Fruit fly (Drosophila melanogaster) whole organism, embryonic: ENCODE measurements around the gene CG17633.

Experiments
- Atf-2 ChIP-seq: fragments of 200-800 bp; sonication (Bioruptor generic); optimal IDR thresholded peaks from 2 replicates; lab custom pipeline; 2016; ENCODE audit warnings: missing biosample characterization, missing genetic modification characterization
- Bgb ChIP-seq: fragments of 200-800 bp; sonication (Bioruptor generic); IDR thresholded peaks from 2 replicates; pipeline ENCODE4 v1.3.6; 2022; ENCODE audit warnings: missing biosample characterization, missing genetic modification characterization; ENCODE audit not compliant: partially characterized antibody
- Bteb2 ChIP-seq: fragments of 200-800 bp; sonication (Bioruptor generic); optimal IDR thresholded peaks from 2 replicates; lab custom pipeline; 2016; ENCODE audit warnings: missing biosample characterization, missing genetic modification characterization
- CG1024 ChIP-seq: fragments of 200-800 bp; sonication (Bioruptor generic); IDR thresholded peaks from 2 replicates; pipeline ENCODE4 v1.3.6; 2022; ENCODE audit warnings: missing biosample characterization, missing genetic modification characterization
- CG10267 ChIP-seq: fragments of 200-800 bp; sonication (Bioruptor generic); optimal IDR thresholded peaks from 2 replicates; lab custom pipeline; 2018; ENCODE audit warnings: missing biosample characterization, mild to moderate bottlenecking, missing genetic modification characterization, moderate library complexity
- CG10431 ChIP-seq: fragments of 200-800 bp; sonication (Bioruptor generic); optimal IDR thresholded peaks from 3 replicates; lab custom pipeline; 2018; ENCODE audit warnings: missing biosample characterization, mild to moderate bottlenecking, missing genetic modification characterization
- CG10959 ChIP-seq: fragments of 200-800 bp; sonication (Bioruptor generic); IDR thresholded peaks from 2 replicates; pipeline ENCODE4 v1.3.6; 2022; ENCODE audit warnings: missing biosample characterization, missing genetic modification characterization
- CG12769 ChIP-seq: fragments of 200-800 bp; sonication (Bioruptor generic); optimal IDR thresholded peaks from 2 replicates; lab custom pipeline; 2019; ENCODE audit warnings: missing biosample characterization, mild to moderate bottlenecking, missing genetic modification characterization, moderate library complexity
- CG14965 ChIP-seq: fragments of 200-800 bp; sonication (Bioruptor generic); optimal IDR thresholded peaks from 2 replicates; lab custom pipeline; 2016; ENCODE audit warnings: missing biosample characterization, missing genetic modification characterization, borderline replicate concordance
- CG1602 ChIP-seq: fragments of 200-800 bp; sonication (Bioruptor generic); optimal IDR thresholded peaks from 3 replicates; lab custom pipeline; 2016; ENCODE audit warnings: missing biosample characterization, missing genetic modification characterization
- CG18262 ChIP-seq: fragments of 200-800 bp; optimal IDR thresholded peaks from 3 replicates; lab custom pipeline; 2019; ENCODE audit warnings: missing biosample characterization, mild to moderate bottlenecking, missing genetic modification characterization, moderate library complexity
- CG2120 ChIP-seq: fragments of 200-800 bp; sonication (Bioruptor generic); optimal IDR thresholded peaks from 3 replicates; lab custom pipeline; 2016; ENCODE audit warnings: missing biosample characterization, missing genetic modification characterization
- CG2202 ChIP-seq: fragments of 200-800 bp; sonication (Bioruptor generic); optimal IDR thresholded peaks from 2 replicates; lab custom pipeline; 2018; ENCODE audit warnings: missing biosample characterization, mild to moderate bottlenecking, missing genetic modification characterization
- CG2875 ChIP-seq: fragments of 200-800 bp; sonication (Bioruptor generic); optimal IDR thresholded peaks from 2 replicates; lab custom pipeline; 2017; ENCODE audit warnings: missing biosample characterization, mild to moderate bottlenecking, missing genetic modification characterization, missing genetic modification reagents
- CG31388 ChIP-seq: fragments of 200-800 bp; sonication (Bioruptor generic); optimal IDR thresholded peaks from 2 replicates; lab custom pipeline; 2016; ENCODE audit warnings: missing biosample characterization, missing genetic modification characterization
- CG34422 ChIP-seq: fragments of 200-800 bp; sonication (Bioruptor generic); IDR thresholded peaks from 3 replicates; pipeline ENCODE4 v1.3.6; 2022; ENCODE audit warnings: missing biosample characterization, missing genetic modification characterization
- CG42726 ChIP-seq: fragments of 200-800 bp; sonication (Bioruptor generic); IDR thresholded peaks from 2 replicates; pipeline ENCODE4 v1.3.6; 2022; ENCODE audit warnings: missing biosample characterization, missing genetic modification characterization; ENCODE audit not compliant: partially characterized antibody
- CG7839 ChIP-seq: fragments of 200-800 bp; sonication (Bioruptor generic); optimal IDR thresholded peaks from 3 replicates; lab custom pipeline; 2018; ENCODE audit warnings: missing biosample characterization, mild to moderate bottlenecking, missing genetic modification characterization, moderate library complexity
- CG8944 ChIP-seq: fragments of 200-800 bp; sonication (Bioruptor generic); optimal IDR thresholded peaks from 3 replicates; lab custom pipeline; 2016; ENCODE audit warnings: missing biosample characterization, missing genetic modification characterization
- CG9727 ChIP-seq: fragments of 200-800 bp; sonication (Bioruptor generic); optimal IDR thresholded peaks from 3 replicates; lab custom pipeline; 2017; ENCODE audit warnings: missing biosample characterization, mild to moderate bottlenecking, missing genetic modification characterization
- Dp ChIP-seq: fragments of 200-800 bp; sonication (Bioruptor generic); optimal IDR thresholded peaks from 2 replicates; lab custom pipeline; 2018; ENCODE audit warnings: missing biosample characterization, mild to moderate bottlenecking, missing genetic modification characterization, moderate library complexity
- E2f1 ChIP-seq: fragments of 200-800 bp; sonication (Bioruptor generic); IDR thresholded peaks from 2 replicates; pipeline ENCODE4 v1.3.6; 2022; ENCODE audit warnings: missing biosample characterization, missing genetic modification characterization
- Fer3 ChIP-seq: fragments of 200-800 bp; sonication (Bioruptor generic); optimal IDR thresholded peaks from 2 replicates; lab custom pipeline; 2018; ENCODE audit warnings: missing biosample characterization, mild to moderate bottlenecking, missing genetic modification characterization, moderate library complexity
- Hr78 ChIP-seq, 2 experiments: fragments of 200-800 bp in 1 of 2; fragments of >200 bp in 1 of 2; sonication (Bioruptor generic) in 1 of 2; optimal IDR thresholded peaks; 2 replicates each; lab custom pipeline; 2017 to 2019; ENCODE audit warnings: missing biosample characterization in 2 of 2, missing genetic modification characterization in 2 of 2, mild to moderate bottlenecking in 1 of 2, moderate library complexity in 1 of 2
- Lim3 ChIP-seq: fragments of 200-800 bp; sonication (Bioruptor generic); IDR thresholded peaks from 2 replicates; pipeline ENCODE4 v1.3.6; 2022; ENCODE audit warnings: missing biosample characterization, missing genetic modification characterization
- Meics ChIP-seq: fragments of 200-800 bp; sonication (Bioruptor generic); optimal IDR thresholded peaks from 2 replicates; lab custom pipeline; 2017; ENCODE audit warnings: missing biosample characterization, mild to moderate bottlenecking, missing genetic modification characterization
- Myb ChIP-seq: fragments of 200-800 bp; sonication (Bioruptor generic); optimal IDR thresholded peaks from 2 replicates; lab custom pipeline; 2016; ENCODE audit warnings: missing biosample characterization, missing genetic modification characterization
- Optix ChIP-seq: fragments of 200-800 bp; sonication (Bioruptor generic); IDR thresholded peaks from 3 replicates; pipeline ENCODE4 v1.3.6; 2022; ENCODE audit warnings: missing biosample characterization, missing genetic modification characterization
- PHDP ChIP-seq: fragments of 200-800 bp; sonication (Bioruptor generic); optimal IDR thresholded peaks from 3 replicates; lab custom pipeline; 2018; ENCODE audit warnings: missing biosample characterization, mild to moderate bottlenecking, missing genetic modification characterization, moderate library complexity
- Six4 ChIP-seq: fragments of 200-800 bp; sonication (Bioruptor generic); optimal IDR thresholded peaks from 2 replicates; lab custom pipeline; 2016; ENCODE audit warnings: missing biosample characterization, missing genetic modification characterization
- Ssrp ChIP-seq: fragments of 200-800 bp; sonication (Bioruptor generic); optimal IDR thresholded peaks from 2 replicates; lab custom pipeline; 2018; ENCODE audit warnings: missing biosample characterization, mild to moderate bottlenecking, missing genetic modification characterization, moderate library complexity
- Vsx1 ChIP-seq: fragments of 200-800 bp; sonication (Bioruptor generic); optimal IDR thresholded peaks from 2 replicates; lab custom pipeline; 2017; ENCODE audit warnings: missing biosample characterization, mild to moderate bottlenecking, missing genetic modification characterization, missing genetic modification reagents
- ap ChIP-seq: fragments of 200-800 bp; sonication (Bioruptor generic); IDR thresholded peaks from 2 replicates; pipeline ENCODE4 v1.3.6; 2022; ENCODE audit warnings: missing biosample characterization, missing genetic modification characterization
- bowl ChIP-seq: fragments of 200-800 bp; sonication (Bioruptor generic); IDR thresholded peaks from 2 replicates; pipeline ENCODE4 v1.3.6; 2022; ENCODE audit warnings: missing biosample characterization, missing genetic modification characterization
- chm ChIP-seq: fragments of 200-800 bp; sonication (Bioruptor generic); IDR thresholded peaks from 2 replicates; pipeline ENCODE4 v1.3.6; 2022; ENCODE audit warnings: missing biosample characterization, missing genetic modification characterization
- crol ChIP-seq: fragments of 200-800 bp; sonication (Bioruptor generic); IDR thresholded peaks from 2 replicates; pipeline ENCODE4 v1.3.6; 2022; ENCODE audit warnings: missing biosample characterization, missing genetic modification characterization
- da ChIP-seq: fragments of 200-800 bp; sonication (Bioruptor generic); optimal IDR thresholded peaks from 2 replicates; lab custom pipeline; 2016; ENCODE audit warnings: missing biosample characterization, missing genetic modification characterization
- dmrt11E ChIP-seq: fragments of 200-800 bp; sonication (Bioruptor generic); optimal IDR thresholded peaks from 3 replicates; lab custom pipeline; 2018; ENCODE audit warnings: missing biosample characterization, mild to moderate bottlenecking, missing genetic modification characterization, moderate library complexity
- fu2 ChIP-seq: fragments of 200-800 bp; sonication (Bioruptor generic); optimal IDR thresholded peaks from 2 replicates; lab custom pipeline; 2016; ENCODE audit warnings: missing biosample characterization, missing genetic modification characterization
- jing ChIP-seq: fragments of 200-800 bp; sonication (Bioruptor generic); optimal IDR thresholded peaks from 2 replicates; lab custom pipeline; 2018; ENCODE audit warnings: missing biosample characterization, mild to moderate bottlenecking, missing genetic modification characterization
- lab ChIP-seq: fragments of 200-800 bp; sonication (Bioruptor generic); optimal IDR thresholded peaks from 3 replicates; lab custom pipeline; 2017; ENCODE audit warnings: missing biosample characterization, missing genetic modification characterization, mild to moderate bottlenecking, moderate library complexity, missing genetic modification reagents
- p53 ChIP-seq: fragments of 200-800 bp; sonication (Bioruptor generic); optimal IDR thresholded peaks from 2 replicates; lab custom pipeline; 2016; ENCODE audit warnings: missing biosample characterization, missing genetic modification characterization
- run ChIP-seq: fragments of 200-800 bp; sonication (Bioruptor generic); optimal IDR thresholded peaks from 3 replicates; lab custom pipeline; 2018; ENCODE audit warnings: missing biosample characterization, mild to moderate bottlenecking, missing genetic modification characterization
- slbo ChIP-seq: fragments of 200-800 bp; sonication (Bioruptor generic); IDR thresholded peaks from 2 replicates; pipeline ENCODE4 v1.3.6; 2022; ENCODE audit warnings: missing biosample characterization, missing genetic modification characterization
- sug ChIP-seq: fragments of 200-800 bp; optimal IDR thresholded peaks from 2 replicates; lab custom pipeline; 2019; ENCODE audit warnings: missing biosample characterization, mild to moderate bottlenecking, missing genetic modification characterization, moderate library complexity
- tin ChIP-seq: fragments of 200-800 bp; sonication (Bioruptor generic); optimal IDR thresholded peaks from 3 replicates; lab custom pipeline; 2016; ENCODE audit warnings: missing biosample characterization, missing genetic modification characterization
- tll ChIP-seq, 2 experiments: fragments of 200-800 bp in 1 of 2; fragments of >200 bp in 1 of 2; sonication (Bioruptor generic) in 1 of 2; optimal IDR thresholded peaks; 2 replicates each; lab custom pipeline; 2017 to 2019; ENCODE audit warnings: missing biosample characterization in 2 of 2, missing genetic modification characterization in 2 of 2, mild to moderate bottlenecking in 1 of 2, moderate library complexity in 1 of 2
- twi ChIP-seq: fragments of 200-800 bp; optimal IDR thresholded peaks from 2 replicates; lab custom pipeline; 2019; ENCODE audit warnings: missing biosample characterization, mild to moderate bottlenecking, missing genetic modification characterization, moderate library complexity
- vnd ChIP-seq: fragments of 200-800 bp; sonication (Bioruptor generic); IDR thresholded peaks from 3 replicates; pipeline ENCODE4 v1.3.6; 2022; ENCODE audit warnings: missing biosample characterization, missing genetic modification characterization; ENCODE audit not compliant: partially characterized antibody
- zfh2 ChIP-seq: fragments of 200-800 bp; sonication (Bioruptor generic); optimal IDR thresholded peaks from 2 replicates; lab custom pipeline; 2016; ENCODE audit warnings: missing biosample characterization, missing genetic modification characterization

Gene CG17633

DNA sequence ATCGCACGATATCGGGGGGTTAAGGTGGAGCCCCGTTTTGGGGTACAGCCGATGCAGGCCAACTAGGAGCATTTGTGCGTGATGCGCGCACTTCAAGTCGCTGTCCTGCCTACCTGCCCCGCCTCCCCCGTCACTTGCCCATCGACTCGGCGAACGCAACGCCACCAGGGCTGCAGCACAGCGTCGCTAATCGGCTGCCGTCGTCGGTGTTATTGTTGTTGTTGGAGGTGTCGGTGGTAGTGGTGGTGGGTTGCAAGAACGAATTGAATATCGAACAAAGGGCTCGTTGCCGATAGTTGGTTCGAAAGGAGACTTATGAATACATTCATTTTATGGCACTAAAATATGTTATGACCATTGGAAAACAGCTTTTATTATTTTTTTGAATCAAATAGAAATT lies 10.0 kb upstream of the CG17633 start (continued):
- TF ChIP-seq CG10431 (GFP tag; lab: Kevin White, UChicago) (peak; percentile 94), CG7839 (tag; lab: Kevin White, UChicago) (peak; percentile 40), CG1602 (peak; percentile 19), slbo (GFP tag; lab: Robert Waterston, UW) (peak; percentile 88), CG2120 (GFP tag; lab: Kevin White, UChicago) (peak; percentile 78), run (tag; lab: Kevin White, UChicago) (no peak), CG1024 (GFP tag; lab: Robert Waterston, UW) (peak; percentile 55; the same call in 1 of the 2 replicates), Myb (GFP tag; lab: Kevin White, UChicago) (peak; percentile 31), CG2202 (tag; lab: Kevin White, UChicago) (no peak), Ssrp (tag; lab: Kevin White, UChicago) (no peak), CG42726 (GFP tag; lab: Robert Waterston, UW) (peak; percentile 93), zfh2 (GFP tag; lab: Kevin White, UChicago) (peak; percentile 61), Dp (GFP tag; lab: Kevin White, UChicago) (peak; percentile 13), CG34422 (peak; percentile 70; the same call in 2 of the 3 replicates), jing (no peak), CG2875 (GFP tag; lab: Kevin White, UChicago) (no peak), PHDP (peak; percentile 20), bowl (GFP tag; lab: Robert Waterston, UW) (no peak), CG9727 (GFP tag; lab: Kevin White, UChicago) (peak; percentile 46), Bteb2 (GFP tag; lab: Kevin White, UChicago) (no peak), Bgb (GFP tag; lab: Robert Waterston, UW) (peak; percentile 96), dmrt11E (tag; lab: Kevin White, UChicago) (no peak), E2f1 (GFP tag; lab: Robert Waterston, UW) (peak; percentile 63), Six4 (GFP tag; lab: Kevin White, UChicago) (no peak), vnd (peak; percentile 92), CG10959 (GFP tag; lab: Robert Waterston, UW) (0 out of 2 replicates have a peak, but pooled peaks have one; percentile 29), CG31388 (GFP tag; lab: Kevin White, UChicago) (no peak), Lim3 (GFP tag; lab: Robert Waterston, UW) (no peak), twi (tag; lab: Kevin White, UChicago) (peak; percentile 22), lab (GFP tag; lab: Kevin White, UChicago) (peak; percentile 59), tll (GFP tag; optimal IDR thresholded peaks at IDR 0.05; lab: Kevin White, UChicago) (no peak), crol (GFP tag; lab: Robert Waterston, UW) (peak; percentile 99), p53 (no peak), fu2 (GFP tag; lab: Kevin White, UChicago) (peak; percentile 63), Vsx1 (GFP tag; lab: Kevin White, UChicago) (no peak), CG8944 (GFP tag; lab: Kevin White, UChicago) (peak; percentile 64), Atf-2 (GFP tag; lab: Kevin White, UChicago) (no peak), Hr78 (GFP tag; optimal IDR thresholded peaks at IDR 0.05; lab: Kevin White, UChicago) (no peak), CG14965 (GFP tag; lab: Kevin White, UChicago) (no peak), chm (GFP tag; lab: Robert Waterston, UW) (peak; percentile 82), Optix (GFP tag; lab: Robert Waterston, UW) (peak; percentile 61; the same call in 2 of the 3 replicates), Fer3 (peak; percentile 61), tin (GFP tag; lab: Kevin White, UChicago) (peak; percentile 47), Meics (GFP tag; lab: Kevin White, UChicago) (peak; percentile 58), da (GFP tag; lab: Kevin White, UChicago) (peak; percentile 23), CG12769 (no peak), CG18262 (peak; percentile 42), sug (peak; percentile 65), ap (GFP tag; lab: Robert Waterston, UW) (no peak), CG10267 (tag; lab: Kevin White, UChicago) (peak; percentile 73)
